Worm (Caenorhabditis elegans): ENCODE measurements around the gene ldb-1.

Gene ldb-1

ce11 chrX:11031047-11031695 lies 2.5 kb downstream of the ldb-1 start (continued):
- no peak for TF ChIP-seq ceh-44 (GFP tag; IDR thresholded peaks at IDR 0.05)
- peak; percentile 87 for TF ChIP-seq nhr-48 (tag; optimal IDR thresholded peaks at IDR 0.05)
- TF ChIP-seq set-16 (GFP tag; IDR thresholded peaks at IDR 0.05): peak; percentile 94
- TF ChIP-seq daf-19 (GFP tag; conservative IDR thresholded peaks at IDR 0.05): no peak
- TF ChIP-seq T26A8.4 (GFP tag; IDR thresholded peaks at IDR 0.05): peak; percentile 67; the same call in 1 of the 2 replicates
- peak; percentile 40 to 86 for TF ChIP-seq hif-1 (tag; optimal IDR thresholded peaks at IDR 0.05)
- peak; percentile 79 for TF ChIP-seq pha-4 (GFP tag; IDR thresholded peaks at IDR 0.05)
- peak; percentile 73 for TF ChIP-seq pha-4 (tag; optimal IDR thresholded peaks at IDR 0.05)
- no peak for TF ChIP-seq tra-1 (GFP tag; IDR thresholded peaks at IDR 0.05)
- TF ChIP-seq dmd-6 (GFP tag; IDR thresholded peaks at IDR 0.05): peak; percentile 79
- peak; percentile 83 for TF ChIP-seq F37D6.2 (tag; optimal IDR thresholded peaks at IDR 0.05)
- no peak for TF ChIP-seq unc-39 (tag; optimal IDR thresholded peaks at IDR 0.05)
- no peak for TF ChIP-seq D1046.2 (GFP tag; IDR thresholded peaks at IDR 0.05)
- no peak for TF ChIP-seq sdz-12 (GFP tag; optimal IDR thresholded peaks at IDR 0.05)
- peak; percentile 28 for TF ChIP-seq ztf-7 (tag; optimal IDR thresholded peaks at IDR 0.05)
- no peak for TF ChIP-seq fos-1 (tag; optimal IDR thresholded peaks at IDR 0.05)
- TF ChIP-seq nhr-77 (tag; optimal IDR thresholded peaks at IDR 0.05): no peak
- TF ChIP-seq nhr-76 (tag; optimal IDR thresholded peaks at IDR 0.05): no peak
- TF ChIP-seq ama-1 (optimal IDR thresholded peaks at IDR 0.05): peak; percentile 18
- TF ChIP-seq lin-1 (GFP tag; IDR thresholded peaks at IDR 0.05): no peak

DNA sequence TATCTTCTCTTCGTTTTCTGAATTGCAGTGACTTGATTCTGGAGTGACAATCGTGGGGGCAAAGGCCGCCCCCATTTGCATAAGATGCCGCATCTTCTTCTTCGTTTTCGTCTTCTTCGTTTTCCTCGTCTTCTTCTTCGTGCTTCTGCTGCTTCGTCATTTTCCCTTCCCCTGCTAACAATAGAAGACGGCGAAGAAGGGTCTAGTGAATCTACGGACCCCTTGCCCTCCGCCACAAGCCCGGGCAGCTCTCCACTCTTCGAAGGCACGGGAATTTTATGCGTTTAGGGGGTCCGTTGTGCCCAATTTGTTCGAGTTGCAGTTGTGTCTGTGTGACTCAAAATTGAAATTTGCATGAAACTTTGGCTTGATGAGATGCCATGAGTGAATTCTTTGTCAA lies 3.2 kb downstream of the ldb-1 start:
- TF ChIP-seq unc-62 (GFP tag; optimal IDR thresholded peaks at IDR 0.05 in 1 of 2): peak in 1 of 2 experiments; percentile 22
- no peak for TF ChIP-seq unc-62 (tag; optimal IDR thresholded peaks at IDR 0.05)
- TF ChIP-seq dve-1 (tag; optimal IDR thresholded peaks at IDR 0.05; ENCODE audit: insufficient read depth): no peak
- TF ChIP-seq set-16 (GFP tag; IDR thresholded peaks at IDR 0.05): peak; percentile 49
- no peak for TF ChIP-seq dmd-9 (GFP tag; IDR thresholded peaks at IDR 0.05)
- TF ChIP-seq ctbp-1 (GFP tag; IDR thresholded peaks at IDR 0.05): 0 out of 2 replicates have a peak, but pooled peaks have one; percentile 42
- no peak for TF ChIP-seq mdt-29 (GFP tag; IDR thresholded peaks at IDR 0.05)

- TF ChIP-seq Y105C5A.15 (GFP tag; IDR thresholded peaks at IDR 0.05) (no peak), gei-8 (GFP tag; optimal IDR thresholded peaks at IDR 0.05) (no peak), hmg-1.1 (GFP tag; IDR thresholded peaks at IDR 0.05) (no peak), arid-1 (GFP tag; conservative IDR thresholded peaks at IDR 0.05) (no peak)
These were observed 3.7 kb downstream of the ldb-1 start for ce11 chrX:11032412-11032811.

DNA sequence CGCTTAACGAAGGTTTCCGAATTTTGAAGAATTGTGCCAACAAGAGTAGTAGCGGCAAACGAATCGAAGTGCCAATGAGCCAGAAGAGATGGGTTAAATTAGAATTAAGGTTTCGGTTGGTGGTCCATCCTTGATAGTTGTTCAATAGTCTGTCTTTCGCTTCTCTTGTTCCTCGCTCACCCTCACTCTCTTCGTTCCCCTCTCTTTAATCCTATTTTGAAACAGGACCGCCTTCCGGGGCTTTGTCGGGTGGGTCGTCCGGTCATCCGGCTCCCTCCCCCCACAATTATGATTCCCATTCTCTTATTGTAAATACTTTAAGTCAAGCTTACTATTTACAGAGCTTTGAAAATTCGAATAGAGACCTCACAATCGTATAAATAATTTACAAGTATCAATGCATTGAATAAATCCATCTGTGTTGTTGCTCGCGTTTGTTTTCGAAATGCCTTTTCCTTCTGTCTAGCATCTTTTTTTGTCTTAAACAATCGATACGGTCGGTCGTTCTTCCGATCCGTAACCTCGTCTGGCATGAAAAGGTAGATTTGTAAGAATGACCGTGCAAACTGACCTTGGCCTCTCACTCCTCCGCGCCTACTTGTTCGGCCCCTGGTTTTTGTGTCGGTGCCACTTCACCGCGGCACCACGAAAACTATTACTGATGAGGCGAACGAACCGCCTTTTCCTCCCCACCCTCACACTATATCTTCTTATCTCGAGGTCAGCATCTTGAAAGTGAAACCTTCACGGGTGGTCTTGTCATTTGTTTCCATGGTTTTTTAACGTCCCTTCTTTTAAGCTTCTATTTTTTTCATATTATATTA lies 4.6 kb downstream of the ldb-1 start:
- peak; percentile 93 for TF ChIP-seq aha-1 (tag)
- peak in 1 of 2 experiments; percentile 38 for TF ChIP-seq unc-62 (GFP tag; optimal IDR thresholded peaks at IDR 0.05 in 1 of 2)
- no peak for TF ChIP-seq unc-62 (tag; optimal IDR thresholded peaks at IDR 0.05)
- TF ChIP-seq snpc-4 (tag; optimal IDR thresholded peaks at IDR 0.05): no peak

DNA sequence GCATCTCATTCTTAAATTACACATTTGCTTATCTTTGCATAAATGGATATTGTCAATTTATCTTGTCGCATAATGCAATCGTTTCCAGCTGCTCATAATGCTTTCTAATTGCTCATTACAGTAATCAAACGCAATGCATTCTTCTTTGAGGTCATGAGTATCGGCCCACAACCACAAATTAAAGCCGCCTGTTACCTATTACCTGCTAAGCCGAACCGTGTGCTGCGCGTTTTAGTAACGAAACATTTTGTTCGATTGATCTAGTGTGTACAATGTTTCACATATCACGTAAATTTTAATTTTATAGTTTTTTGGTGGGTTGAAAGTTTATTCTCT lies 5.2 kb downstream of the ldb-1 start:
- TF ChIP-seq F26F4.8 (GFP tag; conservative IDR thresholded peaks at IDR 0.05): no peak
- TF ChIP-seq unc-62 (GFP tag; optimal IDR thresholded peaks at IDR 0.05 in 1 of 2): peak in 1 of 2 experiments; percentile 51
- no peak for TF ChIP-seq unc-62 (tag; optimal IDR thresholded peaks at IDR 0.05)
- TF ChIP-seq sdz-12 (GFP tag; optimal IDR thresholded peaks at IDR 0.05): no peak
- peak; percentile 64 for TF ChIP-seq aha-1 (tag)
